Worm (Caenorhabditis elegans) whole organism, young adult: ENCODE measurements around the gene F58F12.1.

Source experiments
- B0019.2 ChIP-seq: fragments of 200-800 bp; sonication (Bioruptor generic); conservative IDR thresholded peaks from 2 replicates; pipeline ENCODE4 v1.3.6; 2022; ENCODE audit warnings: missing genetic modification reagents, missing genetic modification characterization, missing compliant biosample characterization
- B0261.1 ChIP-seq: sonication (generic microtip); optimal IDR thresholded peaks from 2 replicates; lab custom pipeline; 2016; ENCODE audit warnings: mild to moderate bottlenecking, missing genetic modification characterization, moderate library complexity, missing compliant biosample characterization
- B0336.3 ChIP-seq: fragments of 200-800 bp; sonication (Bioruptor generic); IDR thresholded peaks from 2 replicates; pipeline ENCODE4 v1.3.6; 2022; ENCODE audit warnings: missing genetic modification characterization, missing compliant biosample characterization
- C06A6.2 ChIP-seq: fragments of 200-800 bp; sonication (Bioruptor generic); conservative IDR thresholded peaks from 2 replicates; pipeline ENCODE4 v1.3.6; 2022; ENCODE audit warnings: missing genetic modification characterization, missing compliant biosample characterization
- F23B12.7 ChIP-seq: sonication (generic microtip); optimal IDR thresholded peaks from 2 replicates; lab custom pipeline; 2017; ENCODE audit warnings: missing genetic modification characterization, mild to moderate bottlenecking, missing compliant biosample characterization, antibody characterized with exemption, moderate library complexity; ENCODE audit not compliant: insufficient read depth
- F57C9.4 ChIP-seq: sonication (generic microtip); optimal IDR thresholded peaks from 2 replicates; lab custom pipeline; 2017; ENCODE audit warnings: mild to moderate bottlenecking, missing genetic modification characterization, missing compliant biosample characterization
- Y67H2A.10 ChIP-seq: fragments of 200-800 bp; sonication (Bioruptor generic); conservative IDR thresholded peaks from 2 replicates; pipeline ENCODE4 v1.3.6; 2022; ENCODE audit warnings: missing genetic modification reagents, missing genetic modification characterization, missing compliant biosample characterization
- Y95B8A.8 ChIP-seq: fragments of 200-800 bp; sonication (Bioruptor generic); IDR thresholded peaks from 2 replicates; pipeline ENCODE4 v1.3.6; 2022; ENCODE audit warnings: missing genetic modification reagents, missing genetic modification characterization, missing compliant biosample characterization
- aptf-2 ChIP-seq: fragments of 200-800 bp; sonication (Bioruptor generic); conservative IDR thresholded peaks from 2 replicates; pipeline ENCODE4 v1.3.6; 2022; ENCODE audit warnings: missing genetic modification reagents, missing genetic modification characterization, missing compliant biosample characterization
- ccch-3 ChIP-seq: fragments of 200-800 bp; sonication (Bioruptor generic); optimal IDR thresholded peaks from 2 replicates; lab custom pipeline; 2018; ENCODE audit warnings: mild to moderate bottlenecking, missing genetic modification characterization, missing compliant biosample characterization
- cebp-2 ChIP-seq: fragments of 200-800 bp; sonication (Bioruptor generic); IDR thresholded peaks from 2 replicates; pipeline ENCODE4 v1.3.6; 2022; ENCODE audit warnings: missing genetic modification characterization, missing compliant biosample characterization
- ceh-100 ChIP-seq: fragments of 200-800 bp; sonication (Bioruptor generic); IDR thresholded peaks from 2 replicates; pipeline ENCODE4 v1.3.6; 2022; ENCODE audit warnings: missing genetic modification reagents, missing genetic modification characterization, missing compliant biosample characterization
- ceh-40 ChIP-seq: fragments of 200-800 bp; sonication (Bioruptor generic); IDR thresholded peaks from 2 replicates; pipeline ENCODE4 v1.3.6; 2022; ENCODE audit warnings: missing genetic modification characterization, missing compliant biosample characterization
- chd-7 ChIP-seq: sonication (generic microtip); optimal IDR thresholded peaks from 2 replicates; lab custom pipeline; 2016; ENCODE audit warnings: mild to moderate bottlenecking, missing genetic modification characterization, moderate library complexity, missing compliant biosample characterization
- dpff-1 ChIP-seq: sonication (generic microtip); optimal IDR thresholded peaks from 2 replicates; lab custom pipeline; 2017; ENCODE audit warnings: mild to moderate bottlenecking, missing genetic modification characterization, missing compliant biosample characterization
- dpl-1 ChIP-seq: fragments of 150-350 bp; optimal IDR thresholded peaks from 2 replicates; lab custom pipeline; 2014; ENCODE audit warnings: missing biosample characterization, missing genetic modification reagents, missing genetic modification characterization
- ets-4 ChIP-seq: fragments of 200-800 bp; sonication (Bioruptor generic); optimal IDR thresholded peaks from 2 replicates; lab custom pipeline; 2018; ENCODE audit warnings: mild to moderate bottlenecking, missing genetic modification characterization, missing compliant biosample characterization
- him-1 ChIP-seq: sonication (generic microtip); optimal IDR thresholded peaks from 2 replicates; lab custom pipeline; 2016; ENCODE audit warnings: missing genotype, missing genetic modification reagents, missing genetic modification characterization, missing compliant biosample characterization
- hlh-12 ChIP-seq: sonication (generic microtip); optimal IDR thresholded peaks from 2 replicates; lab custom pipeline; 2016; ENCODE audit warnings: missing genetic modification characterization, missing compliant biosample characterization
- hmg-1.2 ChIP-seq: fragments of 200-800 bp; sonication (Bioruptor generic); IDR thresholded peaks from 2 replicates; pipeline ENCODE4 v1.3.6; 2022; ENCODE audit warnings: missing genetic modification reagents, missing genetic modification characterization, missing compliant biosample characterization
- hmg-20 ChIP-seq: fragments of 200-800 bp; sonication (Bioruptor generic); IDR thresholded peaks from 2 replicates; pipeline ENCODE4 v1.3.6; 2022; ENCODE audit warnings: missing genetic modification reagents, missing genetic modification characterization, missing compliant biosample characterization
- hsf-1 ChIP-seq: fragments of 200-800 bp; sonication (Bioruptor generic); IDR thresholded peaks from 2 replicates; pipeline ENCODE4 v1.3.6; 2022; ENCODE audit warnings: missing genetic modification reagents, missing genetic modification characterization, missing compliant biosample characterization
- let-607 ChIP-seq, 2 experiments: fragments of 200-800 bp in 1 of 2; sonication (Bioruptor generic) in 1 of 2; sonication (generic microtip) in 1 of 2; optimal IDR thresholded peaks; 2 replicates each; lab custom pipeline; 2016 to 2018; ENCODE audit warnings: mild to moderate bottlenecking in 2 of 2, missing compliant biosample characterization in 2 of 2, missing genetic modification characterization in 2 of 2, moderate library complexity in 2 of 2, missing genotype in 1 of 2
- lin-54 ChIP-seq: fragments of 200-800 bp; sonication (Bioruptor generic); optimal IDR thresholded peaks from 2 replicates; lab custom pipeline; 2018; ENCODE audit warnings: mild to moderate bottlenecking, missing genetic modification characterization, missing compliant biosample characterization
- lsl-1 ChIP-seq: fragments of 200-800 bp; sonication (Bioruptor generic); optimal IDR thresholded peaks from 2 replicates; lab custom pipeline; 2018; ENCODE audit warnings: mild to moderate bottlenecking, missing genetic modification characterization, moderate library complexity, missing compliant biosample characterization
- mes-4 ChIP-seq: sonication (generic microtip); optimal IDR thresholded peaks from 2 replicates; lab custom pipeline; 2016; ENCODE audit warnings: missing genotype, missing genetic modification characterization, missing compliant biosample characterization
- nfyb-1 ChIP-seq: fragments of 200-800 bp; sonication (Bioruptor generic); IDR thresholded peaks from 2 replicates; pipeline ENCODE4 v1.3.6; 2022; ENCODE audit warnings: missing genetic modification reagents, missing genetic modification characterization, missing compliant biosample characterization
- nhr-179 ChIP-seq: sonication (generic microtip); optimal IDR thresholded peaks from 2 replicates; lab custom pipeline; 2016; ENCODE audit warnings: mild to moderate bottlenecking, missing genetic modification characterization, missing compliant biosample characterization
- rcor-1 ChIP-seq: fragments of 200-800 bp; sonication (Bioruptor generic); IDR thresholded peaks from 2 replicates; pipeline ENCODE4 v1.3.6; 2022; ENCODE audit warnings: missing genetic modification reagents, missing genetic modification characterization, missing compliant biosample characterization
- rec-8 ChIP-seq, 2 experiments: sonication (generic microtip); optimal IDR thresholded peaks; 2 replicates each; lab custom pipeline; 2016; ENCODE audit warnings: mild to moderate bottlenecking in 2 of 2, missing genetic modification characterization in 2 of 2, missing genetic modification reagents in 2 of 2, missing genotype in 2 of 2, missing biosample characterization in 1 of 2, missing compliant biosample characterization in 1 of 2, moderate library complexity in 1 of 2
- repo-1 ChIP-seq: sonication (generic microtip); optimal IDR thresholded peaks from 2 replicates; lab custom pipeline; 2017; ENCODE audit warnings: mild to moderate bottlenecking, missing genetic modification characterization, missing compliant biosample characterization
- sdz-38 ChIP-seq: sonication (generic microtip); optimal IDR thresholded peaks from 2 replicates; lab custom pipeline; 2016; ENCODE audit warnings: missing genotype, missing genetic modification characterization, missing compliant biosample characterization
- sea-2 ChIP-seq: fragments of 200-800 bp; sonication (Bioruptor generic); IDR thresholded peaks from 2 replicates; pipeline ENCODE4 v1.3.6; 2022; ENCODE audit warnings: missing genetic modification characterization, missing compliant biosample characterization
- snpc-1.1 ChIP-seq: sonication (generic microtip); optimal IDR thresholded peaks from 2 replicates; lab custom pipeline; 2017; ENCODE audit warnings: missing genetic modification characterization, mild to moderate bottlenecking, missing compliant biosample characterization, antibody characterized with exemption, moderate library complexity, missing genotype, missing genetic modification reagents; ENCODE audit not compliant: insufficient read depth
- somi-1 ChIP-seq: fragments of 200-800 bp; sonication (Bioruptor generic); optimal IDR thresholded peaks from 2 replicates; lab custom pipeline; 2018; ENCODE audit warnings: mild to moderate bottlenecking, missing genetic modification characterization, missing compliant biosample characterization
- sptf-2 ChIP-seq: fragments of 200-800 bp; sonication (Bioruptor generic); optimal IDR thresholded peaks from 2 replicates; lab custom pipeline; 2018; ENCODE audit warnings: mild to moderate bottlenecking, missing genetic modification characterization, missing compliant biosample characterization
- tbp1 ChIP-seq: fragments of 200-800 bp; sonication (Bioruptor generic); optimal IDR thresholded peaks from 2 replicates; lab custom pipeline; 2018; ENCODE audit warnings: mild to moderate bottlenecking, missing genetic modification characterization, missing compliant biosample characterization
- tlf-1 ChIP-seq: fragments of 200-800 bp; sonication (Bioruptor generic); optimal IDR thresholded peaks from 2 replicates; lab custom pipeline; 2018; ENCODE audit warnings: mild to moderate bottlenecking, missing genetic modification characterization, missing compliant biosample characterization
- ztf-18 ChIP-seq: sonication (generic microtip); optimal IDR thresholded peaks from 2 replicates; lab custom pipeline; 2016; ENCODE audit warnings: missing genotype, mild to moderate bottlenecking, missing genetic modification characterization, missing compliant biosample characterization
- ztf-25 ChIP-seq: fragments of 200-800 bp; sonication (Bioruptor generic); IDR thresholded peaks from 2 replicates; pipeline ENCODE4 v1.3.6; 2022; ENCODE audit warnings: missing genetic modification reagents, missing genetic modification characterization, missing compliant biosample characterization
- ztf-26 ChIP-seq: sonication (generic microtip); optimal IDR thresholded peaks from 2 replicates; lab custom pipeline; 2017; ENCODE audit warnings: missing genetic modification characterization, missing compliant biosample characterization
- ztf-3 ChIP-seq: fragments of 200-800 bp; sonication (Bioruptor generic); optimal IDR thresholded peaks from 2 replicates; lab custom pipeline; 2018; ENCODE audit warnings: mild to moderate bottlenecking, missing genetic modification characterization, missing compliant biosample characterization

The F58F12.1 gene

ce11 chrII:6370110-6370509, 13.3 kb upstream of the F58F12.1 start (continued):
- no peak for TF ChIP-seq ztf-25 (GFP tag; lab: Robert Waterston, UW)
- no peak for TF ChIP-seq aptf-2 (GFP tag; lab: Robert Waterston, UW)
- no peak for TF ChIP-seq hmg-20 (GFP tag; lab: Robert Waterston, UW)
- TF ChIP-seq C06A6.2, result 0 out of 2 replicates have a peak, but pooled peaks have one; percentile 18
- no peak for TF ChIP-seq sea-2 (GFP tag; lab: Robert Waterston, UW)
- no peak for TF ChIP-seq let-607 (tag; optimal IDR thresholded peaks at IDR 0.05; lab: Kevin White, UChicago)
- TF ChIP-seq Y67H2A.10 (GFP tag; lab: Robert Waterston, UW), result peak; percentile 57; the same call in 1 of the 2 replicates
- no peak for TF ChIP-seq dpl-1
- no peak for TF ChIP-seq hlh-12 (tag; lab: Kevin White, UChicago)
- no peak for TF ChIP-seq repo-1 (tag; lab: Kevin White, UChicago)
- no peak for TF ChIP-seq cebp-2 (GFP tag; lab: Robert Waterston, UW)
- TF ChIP-seq Y95B8A.8 (GFP tag; lab: Robert Waterston, UW), result peak; percentile 68; the same call in 1 of the 2 replicates
- TF ChIP-seq hmg-1.2 (GFP tag; lab: Robert Waterston, UW), result peak; percentile 97
- no peak for TF ChIP-seq sptf-2
- TF ChIP-seq ztf-3, result no peak
- TF ChIP-seq B0336.3, result peak; percentile 76
- TF ChIP-seq snpc-1.1, result peak; percentile 26
- no peak for TF ChIP-seq nhr-179 (tag; lab: Kevin White, UChicago)
- TF ChIP-seq ceh-40 (GFP tag; lab: Robert Waterston, UW), result no peak
- no peak for TF ChIP-seq ets-4 (GFP tag; lab: Kevin White, UChicago)
- no peak for TF ChIP-seq rec-8 (tag; optimal IDR thresholded peaks at IDR 0.05; lab: Kevin White, UChicago)
- peak; percentile 72 for TF ChIP-seq lin-54
- TF ChIP-seq ztf-18, result peak; percentile 75
- TF ChIP-seq tlf-1 (GFP tag; lab: Kevin White, UChicago), result peak; percentile 58
- TF ChIP-seq F57C9.4 (tag; lab: Kevin White, UChicago), result no peak
- TF ChIP-seq dpff-1 (tag; lab: Kevin White, UChicago), result no peak
- peak; percentile 66 for TF ChIP-seq ceh-100 (GFP tag; lab: Robert Waterston, UW)
- TF ChIP-seq hsf-1 (GFP tag; lab: Robert Waterston, UW), result no peak
- peak; percentile 75 for TF ChIP-seq lsl-1
- TF ChIP-seq mes-4 (tag; lab: Kevin White, UChicago), result no peak
- TF ChIP-seq nfyb-1, result peak; percentile 80
- TF ChIP-seq somi-1, result peak; percentile 67
- TF ChIP-seq him-1 (tag; lab: Kevin White, UChicago), result no peak
- TF ChIP-seq ztf-26 (tag; lab: Kevin White, UChicago), result peak; percentile 20
- TF ChIP-seq ccch-3 (GFP tag; lab: Kevin White, UChicago), result no peak
- peak; percentile 63 for TF ChIP-seq chd-7 (tag; lab: Kevin White, UChicago)
- peak; percentile 64; the same call in 1 of the 2 replicates for TF ChIP-seq rcor-1 (GFP tag; lab: Robert Waterston, UW)
- TF ChIP-seq sdz-38 (tag; lab: Kevin White, UChicago), result no peak
- TF ChIP-seq tbp1 (GFP tag; lab: Kevin White, UChicago), result peak; percentile 68
- peak; percentile 95 for TF ChIP-seq F23B12.7
- TF ChIP-seq B0261.1 (tag; lab: Kevin White, UChicago), result no peak
- TF ChIP-seq B0019.2 (GFP tag; lab: Robert Waterston, UW), result peak; percentile 40; the same call in 1 of the 2 replicates
